Fruit fly (Drosophila melanogaster) whole organism, prepupa: ENCODE data around the gene CG13699.

Experiments used
- Blimp-1 ChIP-seq: fragments of 200-800 bp; sonication (Bioruptor generic); optimal IDR thresholded peaks from 3 replicates; lab custom pipeline; 2017; ENCODE audit warnings: missing biosample characterization, missing genetic modification characterization, mild to moderate bottlenecking, moderate library complexity, missing genetic modification reagents
- CG10631 ChIP-seq: fragments of 200-800 bp; sonication (Bioruptor generic); optimal IDR thresholded peaks from 2 replicates; lab custom pipeline; 2016; ENCODE audit warnings: missing biosample characterization, missing genetic modification characterization
- CG11902 ChIP-seq: fragments of 200-800 bp; sonication (Bioruptor generic); optimal IDR thresholded peaks from 3 replicates; lab custom pipeline; 2016; ENCODE audit warnings: missing biosample characterization, missing genetic modification characterization
- CG15336 ChIP-seq: fragments of 200-800 bp; sonication (Bioruptor generic); IDR thresholded peaks from 2 replicates; pipeline ENCODE4 v1.3.6; 2022; ENCODE audit warnings: missing biosample characterization, missing genetic modification characterization
- CG1621 ChIP-seq: fragments of 200-800 bp; sonication (Bioruptor generic); optimal IDR thresholded peaks from 3 replicates; lab custom pipeline; 2018; ENCODE audit warnings: missing biosample characterization, mild to moderate bottlenecking, missing genetic modification characterization
- CG32006 ChIP-seq: fragments of 200-800 bp; sonication (Bioruptor generic); optimal IDR thresholded peaks from 3 replicates; lab custom pipeline; 2017; ENCODE audit warnings: missing biosample characterization, mild to moderate bottlenecking, missing genetic modification characterization
- CG3919 ChIP-seq: fragments of 200-800 bp; sonication (Bioruptor generic); optimal IDR thresholded peaks from 3 replicates; lab custom pipeline; 2016; ENCODE audit warnings: missing biosample characterization, missing genetic modification characterization
- CG6163 ChIP-seq: fragments of 200-800 bp; sonication (Bioruptor generic); IDR thresholded peaks from 3 replicates; pipeline ENCODE4 v1.3.6; 2022; ENCODE audit warnings: missing biosample characterization, missing genetic modification characterization
- CG6276 ChIP-seq: fragments of 200-800 bp; sonication (Bioruptor generic); optimal IDR thresholded peaks from 2 replicates; lab custom pipeline; 2017; ENCODE audit warnings: missing biosample characterization, mild to moderate bottlenecking, missing genetic modification characterization
- CG6792 ChIP-seq: fragments of 200-800 bp; sonication (Bioruptor generic); optimal IDR thresholded peaks from 3 replicates; lab custom pipeline; 2016; ENCODE audit warnings: missing biosample characterization, missing genetic modification characterization
- CG6808 ChIP-seq: fragments of 200-800 bp; sonication (Bioruptor generic); optimal IDR thresholded peaks from 3 replicates; lab custom pipeline; 2017; ENCODE audit warnings: missing biosample characterization, missing genetic modification characterization, mild to moderate bottlenecking, moderate library complexity, missing genetic modification reagents
- CG7368 ChIP-seq: fragments of 200-800 bp; sonication (Bioruptor generic); optimal IDR thresholded peaks from 3 replicates; lab custom pipeline; 2016; ENCODE audit warnings: missing biosample characterization, missing genetic modification characterization
- CG8119 ChIP-seq: fragments of 200-800 bp; sonication (Bioruptor generic); IDR thresholded peaks from 3 replicates; pipeline ENCODE4 v1.3.6; 2022; ENCODE audit warnings: missing biosample characterization, missing genetic modification characterization
- CG8319 ChIP-seq: fragments of 200-800 bp; sonication (Bioruptor generic); optimal IDR thresholded peaks from 3 replicates; lab custom pipeline; 2016; ENCODE audit warnings: missing biosample characterization, missing genetic modification characterization
- CG9139 ChIP-seq: fragments of 200-800 bp; sonication (Bioruptor generic); optimal IDR thresholded peaks from 3 replicates; lab custom pipeline; 2017; ENCODE audit warnings: missing biosample characterization, mild to moderate bottlenecking, missing genetic modification characterization
- Eip75B ChIP-seq: fragments of 200-800 bp; sonication (Bioruptor generic); optimal IDR thresholded peaks from 3 replicates; lab custom pipeline; 2016; ENCODE audit warnings: missing biosample characterization, missing genetic modification characterization
- Eip78C ChIP-seq: fragments of 200-800 bp; sonication (Bioruptor generic); peaks from one replicate; lab custom pipeline; 2016; ENCODE audit warnings: missing biosample characterization, missing genetic modification characterization
- Eip93F ChIP-seq: fragments of 200-800 bp; sonication (Bioruptor generic); optimal IDR thresholded peaks from 2 replicates; lab custom pipeline; 2016; ENCODE audit warnings: missing biosample characterization, mild to moderate bottlenecking, missing genetic modification characterization
- Ets21C ChIP-seq: fragments of 200-800 bp; sonication (Bioruptor generic); optimal IDR thresholded peaks from 3 replicates; lab custom pipeline; 2016; ENCODE audit warnings: missing biosample characterization, missing genetic modification characterization
- Ets96B ChIP-seq: fragments of 200-800 bp; optimal IDR thresholded peaks from 2 replicates; lab custom pipeline; 2019; ENCODE audit warnings: missing biosample characterization, mild to moderate bottlenecking, missing genetic modification characterization, moderate library complexity
- Gug ChIP-seq: fragments of 200-800 bp; sonication (Bioruptor generic); IDR thresholded peaks from 2 replicates; pipeline ENCODE4 v1.3.6; 2022; ENCODE audit warnings: missing biosample characterization, missing genetic modification characterization
- Hr38 ChIP-seq: sonication (Bioruptor generic); optimal IDR thresholded peaks from 2 replicates; lab custom pipeline; 2016; ENCODE audit warnings: missing biosample characterization, missing genetic modification characterization
- Hr39 ChIP-seq: fragments of 200-800 bp; sonication (Bioruptor generic); optimal IDR thresholded peaks from 2 replicates; lab custom pipeline; 2016; ENCODE audit warnings: missing biosample characterization, missing genetic modification characterization
- Hr4 ChIP-seq: fragments of 200-800 bp; sonication (Bioruptor generic); optimal IDR thresholded peaks from 3 replicates; lab custom pipeline; 2016; ENCODE audit warnings: missing biosample characterization, missing genetic modification characterization
- Lpt ChIP-seq: fragments of 200-800 bp; sonication (Bioruptor generic); optimal IDR thresholded peaks from 3 replicates; lab custom pipeline; 2016; ENCODE audit warnings: missing biosample characterization, missing genetic modification characterization
- Met ChIP-seq: fragments of 200-800 bp; sonication (Bioruptor generic); optimal IDR thresholded peaks from 3 replicates; lab custom pipeline; 2016; ENCODE audit warnings: missing biosample characterization, missing genetic modification characterization
- Smox ChIP-seq: fragments of 200-800 bp; sonication (Bioruptor generic); optimal IDR thresholded peaks from 3 replicates; lab custom pipeline; 2016; ENCODE audit warnings: missing biosample characterization, missing genetic modification characterization
- Sox14 ChIP-seq: fragments of 200-800 bp; sonication (Bioruptor generic); optimal IDR thresholded peaks from 3 replicates; lab custom pipeline; 2016; ENCODE audit warnings: missing biosample characterization, missing genetic modification characterization
- achi ChIP-seq: fragments of 200-800 bp; sonication (Bioruptor generic); optimal IDR thresholded peaks from 3 replicates; lab custom pipeline; 2016; ENCODE audit warnings: missing biosample characterization, missing genetic modification characterization
- acj6 ChIP-seq: fragments of 200-800 bp; sonication (Bioruptor generic); optimal IDR thresholded peaks from 3 replicates; lab custom pipeline; 2016; ENCODE audit warnings: missing biosample characterization, missing genetic modification characterization
- cyc ChIP-seq: fragments of 200-800 bp; sonication (Bioruptor generic); optimal IDR thresholded peaks from 3 replicates; lab custom pipeline; 2016; ENCODE audit warnings: missing biosample characterization, missing genetic modification characterization
- dac ChIP-seq: fragments of 200-800 bp; sonication (Bioruptor generic); optimal IDR thresholded peaks from 2 replicates; lab custom pipeline; 2017; ENCODE audit warnings: missing biosample characterization, mild to moderate bottlenecking, missing genetic modification characterization
- dsx ChIP-seq: fragments of 200-800 bp; optimal IDR thresholded peaks from 3 replicates; lab custom pipeline; 2019; ENCODE audit warnings: missing biosample characterization, mild to moderate bottlenecking, missing genetic modification characterization, moderate library complexity; ENCODE audit not compliant: poor library complexity, severe bottlenecking
- esn ChIP-seq: fragments of 200-800 bp; sonication (Bioruptor generic); optimal IDR thresholded peaks from 2 replicates; lab custom pipeline; 2016; ENCODE audit warnings: missing biosample characterization, mild to moderate bottlenecking, missing genetic modification characterization, moderate library complexity
- fd59A ChIP-seq: fragments of 200-800 bp; sonication (Bioruptor generic); optimal IDR thresholded peaks from 2 replicates; lab custom pipeline; 2017; ENCODE audit warnings: missing biosample characterization, mild to moderate bottlenecking, missing genetic modification characterization, missing genetic modification reagents
- fd85E ChIP-seq: fragments of 200-800 bp; sonication (Bioruptor generic); optimal IDR thresholded peaks from 3 replicates; lab custom pipeline; 2016; ENCODE audit warnings: missing biosample characterization, missing genetic modification characterization
- lz ChIP-seq: fragments of 200-800 bp; sonication (Bioruptor generic); optimal IDR thresholded peaks from 3 replicates; lab custom pipeline; 2016; ENCODE audit warnings: missing biosample characterization, missing genetic modification characterization
- pdm3 ChIP-seq: fragments of 200-800 bp; sonication (Bioruptor generic); optimal IDR thresholded peaks from 3 replicates; lab custom pipeline; 2016; ENCODE audit warnings: missing biosample characterization, missing genetic modification characterization
- salr ChIP-seq, 2 experiments: fragments of 200-800 bp; sonication (Bioruptor generic); optimal IDR thresholded peaks; 3 replicates each; lab custom pipeline; 2016 to 2018; ENCODE audit warnings: missing biosample characterization in 2 of 2, missing genetic modification characterization in 2 of 2, mild to moderate bottlenecking in 1 of 2
- spab ChIP-seq: fragments of 200-800 bp; sonication (Bioruptor generic); optimal IDR thresholded peaks from 2 replicates; lab custom pipeline; 2017; ENCODE audit warnings: missing biosample characterization, mild to moderate bottlenecking, missing genetic modification characterization, missing genetic modification reagents
- ss ChIP-seq, 2 experiments: fragments of 200-800 bp; sonication (Bioruptor generic); optimal IDR thresholded peaks; 2 replicates in 1 of 2; 3 replicates in 1 of 2; lab custom pipeline; 2017 to 2018; ENCODE audit warnings: mild to moderate bottlenecking in 2 of 2, missing biosample characterization in 2 of 2, missing genetic modification characterization in 2 of 2, moderate library complexity in 1 of 2
- topi ChIP-seq: fragments of 200-800 bp; sonication (Bioruptor generic); optimal IDR thresholded peaks from 3 replicates; lab custom pipeline; 2016; ENCODE audit warnings: missing biosample characterization, missing genetic modification characterization
- vri ChIP-seq: fragments of 200-800 bp; sonication (Bioruptor generic); optimal IDR thresholded peaks from 3 replicates; lab custom pipeline; 2016; ENCODE audit warnings: missing biosample characterization, mild to moderate bottlenecking, missing genetic modification characterization

Gene CG13699

DNA sequence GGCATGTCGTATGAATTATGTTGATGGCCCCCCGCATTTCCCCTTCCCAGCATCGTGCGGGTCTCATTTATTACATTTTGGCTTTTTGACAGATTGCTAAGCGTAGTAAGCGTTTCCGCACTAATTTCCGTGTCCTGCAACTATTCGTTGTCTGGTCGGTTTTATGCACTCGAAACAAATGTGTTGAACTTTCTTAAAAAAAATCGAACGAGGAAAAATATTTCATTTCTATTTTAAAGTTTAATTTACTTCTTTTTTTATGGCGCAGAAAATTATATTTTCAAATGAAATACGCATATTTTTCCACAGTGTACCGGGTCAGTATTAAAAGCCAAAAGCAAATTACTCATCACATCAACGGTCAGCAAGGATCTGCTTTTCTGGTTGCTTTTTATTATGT, 2.5 kb upstream of the CG13699 start:
- TF ChIP-seq Eip78C (GFP tag; lab: Kevin White, UChicago), result peak; percentile 62
- TF ChIP-seq CG6276 (GFP tag; lab: Kevin White, UChicago), result no peak
- TF ChIP-seq, all 60 proteins: peak for 1

DNA sequence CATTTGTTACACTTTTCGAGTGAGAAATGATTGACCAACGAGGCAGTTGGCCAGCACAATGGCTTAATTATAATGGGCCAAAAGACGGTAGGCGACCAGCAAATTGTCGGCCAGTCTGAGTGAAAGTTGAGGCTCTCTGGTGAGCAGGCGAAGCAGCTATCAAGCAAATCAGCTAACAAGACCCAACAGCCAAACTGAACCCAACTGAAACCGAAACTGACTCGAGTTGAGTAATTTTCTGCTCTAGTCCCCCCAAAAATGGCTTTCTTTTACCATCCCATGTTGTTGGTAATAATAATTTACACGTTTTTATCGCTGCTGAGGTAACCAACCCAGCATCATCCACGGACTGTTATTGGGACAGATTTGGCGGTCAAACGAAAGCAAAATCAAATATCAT, 805 bp upstream of the CG13699 start:
- no peak for TF ChIP-seq lz (GFP tag; lab: Kevin White, UChicago)
- TF ChIP-seq ss (GFP tag; optimal IDR thresholded peaks at IDR 0.05; lab: Kevin White, UChicago), result no peak
- no peak for TF ChIP-seq salr (GFP tag; optimal IDR thresholded peaks at IDR 0.05; lab: Kevin White, UChicago)
- no peak for TF ChIP-seq Gug (GFP tag; lab: Robert Waterston, UW)
- TF ChIP-seq CG8119 (GFP tag; lab: Robert Waterston, UW), result no peak
- TF ChIP-seq cyc (GFP tag; lab: Kevin White, UChicago), result no peak
- no peak for TF ChIP-seq topi (GFP tag; lab: Kevin White, UChicago)
- no peak for TF ChIP-seq CG32006 (GFP tag; lab: Kevin White, UChicago)
- no peak for TF ChIP-seq dac
- no peak for TF ChIP-seq CG9139 (GFP tag; lab: Kevin White, UChicago)
- TF ChIP-seq CG3919, result no peak
- TF ChIP-seq CG7368 (GFP tag; lab: Kevin White, UChicago), result no peak
- TF ChIP-seq CG6792 (GFP tag; lab: Kevin White, UChicago), result no peak
- no peak for TF ChIP-seq dsx (GFP tag; lab: Kevin White, UChicago)
- TF ChIP-seq acj6 (GFP tag; lab: Kevin White, UChicago), result no peak
- TF ChIP-seq CG15336 (GFP tag; lab: Robert Waterston, UW), result no peak
- TF ChIP-seq achi (GFP tag; lab: Kevin White, UChicago), result no peak

DNA sequence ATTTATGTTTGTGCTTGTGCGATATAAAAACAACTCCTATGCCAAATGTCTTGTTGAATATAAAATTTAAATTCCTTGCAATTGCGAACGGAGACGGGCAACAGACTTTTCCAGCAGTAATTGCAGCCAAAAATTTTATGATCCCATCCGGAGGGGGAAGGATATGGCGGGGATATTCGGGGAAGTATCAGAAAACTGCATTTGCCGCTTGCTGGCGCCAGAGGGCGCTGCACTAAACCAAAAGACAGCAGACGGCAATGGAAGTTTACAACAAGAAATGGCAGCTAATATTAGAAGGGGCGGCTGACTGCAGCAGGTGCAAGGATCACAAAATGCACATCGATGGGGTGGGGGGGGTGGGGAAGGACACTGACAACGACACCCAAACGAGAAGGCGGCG, 1.1 kb downstream of the CG13699 start:
- TF ChIP-seq Blimp-1 (no peak), CG6792 (GFP tag; lab: Kevin White, UChicago) (no peak), topi (GFP tag; lab: Kevin White, UChicago) (no peak), CG10631 (GFP tag; lab: Kevin White, UChicago) (no peak), fd85E (GFP tag; lab: Kevin White, UChicago) (no peak), Lpt (no peak), cyc (GFP tag; lab: Kevin White, UChicago) (no peak), achi (GFP tag; lab: Kevin White, UChicago) (no peak), Eip93F (GFP tag; lab: Kevin White, UChicago) (no peak), CG15336 (GFP tag; lab: Robert Waterston, UW) (no peak), Met (no peak)
- TF ChIP-seq, all 60 proteins: peak for 0

DNA sequence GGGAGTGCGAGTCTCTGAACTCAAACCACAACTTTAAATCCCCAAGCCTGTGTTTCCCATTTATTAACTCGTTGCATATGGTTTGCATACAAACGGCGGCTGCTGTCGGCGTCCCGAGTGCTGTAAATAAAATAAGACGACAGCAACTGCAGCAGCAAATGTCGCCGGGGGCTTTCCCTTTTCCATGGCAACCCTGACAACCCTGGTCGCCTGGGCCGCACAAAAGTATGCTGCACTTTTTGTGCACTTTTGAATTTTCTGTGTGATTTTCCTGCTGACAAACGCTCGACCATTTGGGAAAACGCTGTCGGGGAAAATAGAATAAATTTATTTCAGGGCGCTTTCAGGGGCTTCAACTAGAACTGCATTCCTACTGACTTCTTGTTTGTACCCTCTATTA, 8.2 kb downstream of the CG13699 start:
- TF ChIP-seq CG1621 (no peak), CG3919 (no peak), pdm3 (GFP tag; lab: Kevin White, UChicago) (no peak), CG11902 (GFP tag; lab: Kevin White, UChicago) (no peak), Hr38 (GFP tag; lab: Kevin White, UChicago) (no peak), Ets21C (no peak), CG6163 (GFP tag; lab: Robert Waterston, UW) (no peak)

DNA sequence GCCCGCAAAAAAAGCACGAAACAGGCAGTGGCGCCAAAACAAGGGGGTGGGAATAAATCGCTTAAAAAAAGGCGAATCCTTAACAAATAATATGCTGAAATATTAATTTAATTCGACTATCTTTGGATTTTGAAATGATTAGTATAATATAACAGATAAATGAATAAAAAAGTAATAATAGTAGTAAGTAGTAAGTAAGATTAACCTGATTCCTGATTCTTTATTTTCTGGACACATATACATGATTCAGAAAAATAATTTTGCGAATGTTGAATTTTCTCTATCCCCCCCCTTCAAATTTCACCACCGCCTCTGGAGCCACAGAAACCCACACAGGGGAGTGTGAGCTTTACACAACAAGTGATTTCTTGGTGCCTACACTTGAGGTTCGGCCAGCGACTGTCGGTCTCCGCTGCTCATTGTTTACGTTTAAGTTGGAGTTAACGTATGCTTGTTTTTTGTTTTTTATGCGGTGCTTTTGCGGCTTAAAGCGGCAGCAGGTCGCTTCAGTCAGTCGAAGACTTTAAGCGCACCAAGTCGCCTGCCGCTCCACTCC, 13.8 kb downstream of the CG13699 start, which contains the start of gene CG7330:
CG7330 (plus strand) TSS at position 506 of the 556 bp plus-strand sequence.
- TF ChIP-seq salr (GFP tag; optimal IDR thresholded peaks at IDR 0.05; lab: Kevin White, UChicago) (peak; percentile 24 to 93), acj6 (GFP tag; lab: Kevin White, UChicago) (peak; percentile 96), spab (GFP tag; lab: Kevin White, UChicago) (peak; percentile 79), Hr39 (GFP tag; lab: Kevin White, UChicago) (peak; percentile 81), CG6163 (GFP tag; lab: Robert Waterston, UW) (peak; percentile 86), cyc (GFP tag; lab: Kevin White, UChicago) (peak; percentile 86), Eip93F (GFP tag; lab: Kevin White, UChicago) (peak; percentile 70), Ets96B (tag; lab: Kevin White, UChicago) (peak; percentile 83), Smox (GFP tag; lab: Kevin White, UChicago) (peak; percentile 90), CG6808 (peak; percentile 83), vri (GFP tag; lab: Kevin White, UChicago) (peak; percentile 53), Eip75B (GFP tag; lab: Kevin White, UChicago) (peak; percentile 87), fd59A (GFP tag; lab: Kevin White, UChicago) (peak; percentile 70), Sox14 (peak; percentile 77), fd85E (GFP tag; lab: Kevin White, UChicago) (peak; percentile 84), Hr4 (peak; percentile 93), CG7368 (GFP tag; lab: Kevin White, UChicago) (peak; percentile 91), CG8319 (GFP tag; lab: Kevin White, UChicago) (peak; percentile 92), Met (peak; percentile 90), pdm3 (GFP tag; lab: Kevin White, UChicago) (peak; percentile 92), esn (GFP tag; lab: Kevin White, UChicago) (peak; percentile 93)
